Fruit fly (Drosophila melanogaster) whole organism, adult: ENCODE measurements around the gene CG32755.

ENCODE experiments used
- CG11617 ChIP-seq: fragments of 200-800 bp; sonication (Bioruptor generic); optimal IDR thresholded peaks from 2 replicates; lab custom pipeline; 2017; ENCODE audit warnings: mild to moderate bottlenecking, missing biosample characterization, missing genetic modification reagents, missing genetic modification characterization
- cnc ChIP-seq, 2 experiments: fragments of >200 bp; optimal IDR thresholded peaks; 2 replicates each; lab custom pipeline; 2017

dm6 chrX:5926718-5927117 is 23.3 kb upstream of the CG32755 start:
- TF ChIP-seq cnc (optimal IDR thresholded peaks at IDR 0.05; lab: Kevin White, UChicago): no peak
- no peak for TF ChIP-seq CG11617 (GFP tag; lab: Kevin White, UChicago)
